Fruit fly (Drosophila melanogaster): ENCODE results near the gene kar.

Gene kar

dm6 chr3R:12692497-12692896, 3.3 kb upstream of the kar start, which contains the start of gene CG31347:
Gene CG31347, minus strand, starts transcription at chr3R:12692597.
- TF ChIP-seq pan (optimal IDR thresholded peaks at IDR 0.05) (no peak), usp (GFP tag; optimal IDR thresholded peaks at IDR 0.05) (no peak), Dll (optimal IDR thresholded peaks at IDR 0.05) (no peak), psq (optimal IDR thresholded peaks at IDR 0.05) (no peak), CG8478 (optimal IDR thresholded peaks at IDR 0.05) (no peak), EcR (GFP tag; optimal IDR thresholded peaks at IDR 0.05) (no peak)

- TF ChIP-seq CG8478 (optimal IDR thresholded peaks at IDR 0.05), result no peak
- TF ChIP-seq pan (optimal IDR thresholded peaks at IDR 0.05), result no peak
- no peak for TF ChIP-seq psq (optimal IDR thresholded peaks at IDR 0.05)
- TF ChIP-seq EcR (GFP tag; optimal IDR thresholded peaks at IDR 0.05), result no peak
- TF ChIP-seq usp (GFP tag; optimal IDR thresholded peaks at IDR 0.05), result no peak
- no peak for TF ChIP-seq Dll (optimal IDR thresholded peaks at IDR 0.05)
Measured at dm6 chr3R:12691422-12692101, 2.4 kb upstream of the kar start, which contains the start of gene Arp1. Gene Arp1, plus strand, starts transcription at chr3R:12691743.

dm6 chr3R:12688116-12688515, 1.1 kb downstream of the kar start:
- TF ChIP-seq usp (GFP tag; optimal IDR thresholded peaks at IDR 0.05), result no peak

- TF ChIP-seq usp (GFP tag; optimal IDR thresholded peaks at IDR 0.05), result no peak
- TF ChIP-seq Dll (optimal IDR thresholded peaks at IDR 0.05), result no peak
- TF ChIP-seq EcR (GFP tag; optimal IDR thresholded peaks at IDR 0.05), result no peak
- no peak for TF ChIP-seq psq (optimal IDR thresholded peaks at IDR 0.05)
- no peak for TF ChIP-seq pan (optimal IDR thresholded peaks at IDR 0.05)
- TF ChIP-seq CG8478 (optimal IDR thresholded peaks at IDR 0.05), result no peak
Measured at dm6 chr3R:12685290-12685689, 3.9 kb downstream of the kar start.

- TF ChIP-seq Dll (optimal IDR thresholded peaks at IDR 0.05) (no peak), pan (optimal IDR thresholded peaks at IDR 0.05) (no peak), psq (optimal IDR thresholded peaks at IDR 0.05) (no peak), CG8478 (optimal IDR thresholded peaks at IDR 0.05) (no peak), EcR (GFP tag; optimal IDR thresholded peaks at IDR 0.05) (no peak), usp (GFP tag; optimal IDR thresholded peaks at IDR 0.05) (no peak)
Measured at dm6 chr3R:12681275-12681674, 7.9 kb downstream of the kar start, which contains the start of gene Cyp313a4. Gene Cyp313a4, minus strand, starts transcription at chr3R:12681375.

- TF ChIP-seq psq (optimal IDR thresholded peaks at IDR 0.05) (no peak), Dll (optimal IDR thresholded peaks at IDR 0.05) (no peak), pan (optimal IDR thresholded peaks at IDR 0.05) (no peak), EcR (GFP tag; optimal IDR thresholded peaks at IDR 0.05) (no peak), CG8478 (optimal IDR thresholded peaks at IDR 0.05) (no peak), usp (GFP tag; optimal IDR thresholded peaks at IDR 0.05) (no peak)
Measured at dm6 chr3R:12678850-12679249, 10.3 kb downstream of the kar start, which contains the start of gene mbo. Gene mbo, minus strand, starts transcription at chr3R:12679052.

dm6 chr3R:12676160-12676559, 13.0 kb downstream of the kar start, which contains the start of gene CG43630:
Gene CG43630, minus strand, starts transcription at chr3R:12676260.
- TF ChIP-seq EcR (GFP tag; optimal IDR thresholded peaks at IDR 0.05) (no peak), pan (optimal IDR thresholded peaks at IDR 0.05) (no peak), usp (GFP tag; optimal IDR thresholded peaks at IDR 0.05) (no peak), CG8478 (optimal IDR thresholded peaks at IDR 0.05) (no peak), Dll (optimal IDR thresholded peaks at IDR 0.05) (no peak), psq (optimal IDR thresholded peaks at IDR 0.05) (no peak)

dm6 chr3R:12674041-12674623, 15.0 kb downstream of the kar start, which contains the start of gene Gnmt:
Gene Gnmt, plus strand, starts transcription at chr3R:12674608.
- no peak for TF ChIP-seq CG8478 (optimal IDR thresholded peaks at IDR 0.05)
- no peak for TF ChIP-seq usp (GFP tag; optimal IDR thresholded peaks at IDR 0.05)

- TF ChIP-seq pan (optimal IDR thresholded peaks at IDR 0.05), result no peak
- TF ChIP-seq usp (GFP tag; optimal IDR thresholded peaks at IDR 0.05), result no peak
- no peak for TF ChIP-seq Dll (optimal IDR thresholded peaks at IDR 0.05)
- no peak for TF ChIP-seq psq (optimal IDR thresholded peaks at IDR 0.05)
- TF ChIP-seq CG8478 (optimal IDR thresholded peaks at IDR 0.05), result no peak
- TF ChIP-seq EcR (GFP tag; optimal IDR thresholded peaks at IDR 0.05), result no peak
Measured at dm6 chr3R:12666206-12666834, 22.8 kb downstream of the kar start.

dm6 chr3R:12662531-12662930, 26.6 kb downstream of the kar start, which contains the start of gene CG14395:
Gene CG14395, plus strand, starts transcription at chr3R:12662831.
- TF ChIP-seq pan (optimal IDR thresholded peaks at IDR 0.05) (no peak), psq (optimal IDR thresholded peaks at IDR 0.05) (no peak), Dll (optimal IDR thresholded peaks at IDR 0.05) (no peak), EcR (GFP tag; optimal IDR thresholded peaks at IDR 0.05) (no peak), CG8478 (optimal IDR thresholded peaks at IDR 0.05) (no peak), usp (GFP tag; optimal IDR thresholded peaks at IDR 0.05) (no peak)

- TF ChIP-seq usp (GFP tag; optimal IDR thresholded peaks at IDR 0.05), result no peak
- TF ChIP-seq Dll (optimal IDR thresholded peaks at IDR 0.05), result no peak
- no peak for TF ChIP-seq CG8478 (optimal IDR thresholded peaks at IDR 0.05)
- TF ChIP-seq EcR (GFP tag; optimal IDR thresholded peaks at IDR 0.05), result no peak
- TF ChIP-seq psq (optimal IDR thresholded peaks at IDR 0.05), result no peak
- TF ChIP-seq pan (optimal IDR thresholded peaks at IDR 0.05), result no peak
Measured at dm6 chr3R:12656946-12657566, 32.1 kb downstream of the kar start.

dm6 chr3R:12654253-12654623, 34.9 kb downstream of the kar start, which contains the start of gene CG6225:
Gene CG6225, plus strand, starts transcription at chr3R:12654577.
- TF ChIP-seq psq (optimal IDR thresholded peaks at IDR 0.05) (no peak), CG8478 (optimal IDR thresholded peaks at IDR 0.05) (no peak), usp (GFP tag; optimal IDR thresholded peaks at IDR 0.05) (no peak), EcR (GFP tag; optimal IDR thresholded peaks at IDR 0.05) (no peak), Dll (optimal IDR thresholded peaks at IDR 0.05) (no peak), pan (optimal IDR thresholded peaks at IDR 0.05) (no peak)
